Worm (Caenorhabditis elegans): Measurements from ENCODE around the gene nhr-232.

Gene nhr-232

ce11 chrV:10280112-10280511 lies 24.1 kb downstream of the nhr-232 start:
- TF ChIP-seq ztf-29 (GFP tag; IDR thresholded peaks at IDR 0.05) = no peak
- TF ChIP-seq T22C8.4 (GFP tag; IDR thresholded peaks at IDR 0.05) = no peak
- TF ChIP-seq ref-1 (GFP tag; conservative IDR thresholded peaks at IDR 0.05) = no peak
- no peak for TF ChIP-seq ztf-23 (GFP tag; IDR thresholded peaks at IDR 0.05)
- TF ChIP-seq cog-1 (tag; optimal IDR thresholded peaks at IDR 0.05) = no peak
- no peak for TF ChIP-seq klf-2 (GFP tag; conservative IDR thresholded peaks at IDR 0.05)
- no peak for TF ChIP-seq med-1 (GFP tag; optimal IDR thresholded peaks at IDR 0.05; ENCODE audit: insufficient read depth)
- no peak for TF ChIP-seq tab-1 (GFP tag; IDR thresholded peaks at IDR 0.05)
- TF ChIP-seq flt-1 (GFP tag; IDR thresholded peaks at IDR 0.05) = no peak

ce11 chrV:10281374-10281773 lies 25.4 kb downstream of the nhr-232 start, which contains the start of gene lys-2:
lys-2 (minus strand) TSS chrV:10281474.
- no peak for TF ChIP-seq tab-1 (GFP tag; IDR thresholded peaks at IDR 0.05)
- TF ChIP-seq klf-2 (GFP tag; conservative IDR thresholded peaks at IDR 0.05) = no peak
- TF ChIP-seq med-1 (GFP tag; optimal IDR thresholded peaks at IDR 0.05; ENCODE audit: insufficient read depth) = no peak
- no peak for TF ChIP-seq ztf-29 (GFP tag; IDR thresholded peaks at IDR 0.05)
- no peak for TF ChIP-seq T22C8.4 (GFP tag; IDR thresholded peaks at IDR 0.05)
- no peak for TF ChIP-seq cog-1 (tag; optimal IDR thresholded peaks at IDR 0.05)
- no peak for TF ChIP-seq ztf-23 (GFP tag; IDR thresholded peaks at IDR 0.05)
- TF ChIP-seq flt-1 (GFP tag; IDR thresholded peaks at IDR 0.05) = no peak
- TF ChIP-seq ref-1 (GFP tag; conservative IDR thresholded peaks at IDR 0.05) = no peak

- TF ChIP-seq med-1 (GFP tag; optimal IDR thresholded peaks at IDR 0.05; ENCODE audit: insufficient read depth) = no peak
- TF ChIP-seq ztf-23 (GFP tag; IDR thresholded peaks at IDR 0.05) = no peak
- TF ChIP-seq ref-1 (GFP tag; conservative IDR thresholded peaks at IDR 0.05) = no peak
- TF ChIP-seq T22C8.4 (GFP tag; IDR thresholded peaks at IDR 0.05) = no peak
- TF ChIP-seq tab-1 (GFP tag; IDR thresholded peaks at IDR 0.05) = no peak
These were observed 27.5 kb downstream of the nhr-232 start, which contains the start of gene lys-3 for ce11 chrV:10283444-10283843. lys-3 (minus strand) TSS chrV:10283544.

ce11 chrV:10285853-10286252 lies 29.9 kb downstream of the nhr-232 start:
- TF ChIP-seq med-1 (GFP tag; optimal IDR thresholded peaks at IDR 0.05; ENCODE audit: insufficient read depth) (no peak), ztf-29 (GFP tag; IDR thresholded peaks at IDR 0.05) (no peak), cog-1 (tag; optimal IDR thresholded peaks at IDR 0.05) (no peak), klf-2 (GFP tag; conservative IDR thresholded peaks at IDR 0.05) (no peak), tab-1 (GFP tag; IDR thresholded peaks at IDR 0.05) (no peak), ref-1 (GFP tag; conservative IDR thresholded peaks at IDR 0.05) (no peak), ztf-23 (GFP tag; IDR thresholded peaks at IDR 0.05) (no peak), flt-1 (GFP tag; IDR thresholded peaks at IDR 0.05) (no peak), T22C8.4 (GFP tag; IDR thresholded peaks at IDR 0.05) (no peak)

ce11 chrV:10287260-10287659 lies 31.3 kb downstream of the nhr-232 start, which contains the start of gene B0024.3:
B0024.3 (plus strand) TSS chrV:10287560.
- no peak for TF ChIP-seq cog-1 (tag; optimal IDR thresholded peaks at IDR 0.05)
- no peak for TF ChIP-seq tab-1 (GFP tag; IDR thresholded peaks at IDR 0.05)
- no peak for TF ChIP-seq ztf-23 (GFP tag; IDR thresholded peaks at IDR 0.05)
- TF ChIP-seq klf-2 (GFP tag; conservative IDR thresholded peaks at IDR 0.05) = no peak
- TF ChIP-seq med-1 (GFP tag; optimal IDR thresholded peaks at IDR 0.05; ENCODE audit: insufficient read depth) = no peak
- TF ChIP-seq flt-1 (GFP tag; IDR thresholded peaks at IDR 0.05) = no peak
- TF ChIP-seq ref-1 (GFP tag; conservative IDR thresholded peaks at IDR 0.05) = no peak
- no peak for TF ChIP-seq T22C8.4 (GFP tag; IDR thresholded peaks at IDR 0.05)
- TF ChIP-seq ztf-29 (GFP tag; IDR thresholded peaks at IDR 0.05) = no peak

- TF ChIP-seq cog-1 (tag; optimal IDR thresholded peaks at IDR 0.05) = no peak
These were observed 33.8 kb downstream of the nhr-232 start, which contains the start of gene B0024.15 for ce11 chrV:10289743-10290142. B0024.15 (plus strand) TSS chrV:10290043.

ce11 chrV:10291848-10292247 lies 35.9 kb downstream of the nhr-232 start:
- TF ChIP-seq klf-2 (GFP tag; conservative IDR thresholded peaks at IDR 0.05) = no peak
- no peak for TF ChIP-seq med-1 (GFP tag; optimal IDR thresholded peaks at IDR 0.05; ENCODE audit: insufficient read depth)
- no peak for TF ChIP-seq ztf-23 (GFP tag; IDR thresholded peaks at IDR 0.05)
- no peak for TF ChIP-seq ztf-29 (GFP tag; IDR thresholded peaks at IDR 0.05)

ce11 chrV:10292819-10293357 lies 36.9 kb downstream of the nhr-232 start, which contains the start of gene col-149:
col-149 (minus strand) TSS chrV:10292869.
- TF ChIP-seq T22C8.4 (GFP tag; IDR thresholded peaks at IDR 0.05) = no peak
- no peak for TF ChIP-seq klf-2 (GFP tag; conservative IDR thresholded peaks at IDR 0.05)
- TF ChIP-seq flt-1 (GFP tag; IDR thresholded peaks at IDR 0.05) = no peak
- no peak for TF ChIP-seq cog-1 (tag; optimal IDR thresholded peaks at IDR 0.05)
- no peak for TF ChIP-seq ref-1 (GFP tag; conservative IDR thresholded peaks at IDR 0.05)
- TF ChIP-seq ztf-29 (GFP tag; IDR thresholded peaks at IDR 0.05) = no peak
- no peak for TF ChIP-seq tab-1 (GFP tag; IDR thresholded peaks at IDR 0.05)
- no peak for TF ChIP-seq med-1 (GFP tag; optimal IDR thresholded peaks at IDR 0.05; ENCODE audit: insufficient read depth)
- TF ChIP-seq ztf-23 (GFP tag; IDR thresholded peaks at IDR 0.05) = no peak

- TF ChIP-seq klf-2 (GFP tag; conservative IDR thresholded peaks at IDR 0.05) (no peak), tab-1 (GFP tag; IDR thresholded peaks at IDR 0.05) (no peak), med-1 (GFP tag; optimal IDR thresholded peaks at IDR 0.05; ENCODE audit: insufficient read depth) (no peak), cog-1 (tag; optimal IDR thresholded peaks at IDR 0.05) (no peak), ztf-23 (GFP tag; IDR thresholded peaks at IDR 0.05) (no peak), ref-1 (GFP tag; conservative IDR thresholded peaks at IDR 0.05) (no peak), ztf-29 (GFP tag; IDR thresholded peaks at IDR 0.05) (no peak), T22C8.4 (GFP tag; IDR thresholded peaks at IDR 0.05) (no peak), flt-1 (GFP tag; IDR thresholded peaks at IDR 0.05) (no peak)
These were observed 38.6 kb downstream of the nhr-232 start, which contains the start of gene col-150 for ce11 chrV:10294549-10294948. col-150 (minus strand) TSS chrV:10294649.

- TF ChIP-seq tab-1 (GFP tag; IDR thresholded peaks at IDR 0.05) = no peak
- TF ChIP-seq cog-1 (tag; optimal IDR thresholded peaks at IDR 0.05) = no peak
- no peak for TF ChIP-seq ztf-29 (GFP tag; IDR thresholded peaks at IDR 0.05)
- TF ChIP-seq ztf-23 (GFP tag; IDR thresholded peaks at IDR 0.05) = no peak
- no peak for TF ChIP-seq ref-1 (GFP tag; conservative IDR thresholded peaks at IDR 0.05)
- no peak for TF ChIP-seq med-1 (GFP tag; optimal IDR thresholded peaks at IDR 0.05; ENCODE audit: insufficient read depth)
- TF ChIP-seq klf-2 (GFP tag; conservative IDR thresholded peaks at IDR 0.05) = no peak
- no peak for TF ChIP-seq T22C8.4 (GFP tag; IDR thresholded peaks at IDR 0.05)
- TF ChIP-seq flt-1 (GFP tag; IDR thresholded peaks at IDR 0.05) = no peak
These were observed 41.1 kb downstream of the nhr-232 start, which contains the start of gene B0024.4 for ce11 chrV:10297099-10297498. B0024.4 (plus strand) TSS chrV:10297399.

All from whole organism, midembryonic.